Fruit fly (Drosophila melanogaster) whole organism, embryonic: ENCODE results near the gene CG6923.
A peak's percentile ranks its signal among the peaks of the same experiment; 100 is the strongest.

ENCODE experiments used
- ATbp ChIP-seq: fragments of 200-800 bp; sonication (Bioruptor generic); optimal IDR thresholded peaks from 2 replicates; lab custom pipeline; 2017; ENCODE audit warnings: missing biosample characterization, mild to moderate bottlenecking, missing genetic modification characterization, missing genetic modification reagents
- Bgb ChIP-seq: fragments of 200-800 bp; sonication (Bioruptor generic); IDR thresholded peaks from 2 replicates; pipeline ENCODE4 v1.3.6; 2022; ENCODE audit warnings: missing biosample characterization, missing genetic modification characterization; ENCODE audit not compliant: partially characterized antibody
- CG10366 ChIP-seq: fragments of 200-800 bp; sonication (Bioruptor generic); IDR thresholded peaks from 2 replicates; pipeline ENCODE4 v1.3.6; 2022; ENCODE audit warnings: missing biosample characterization, missing genetic modification characterization
- CG10565 ChIP-seq: fragments of 200-800 bp; sonication (Bioruptor generic); optimal IDR thresholded peaks from 3 replicates; lab custom pipeline; 2016; ENCODE audit warnings: missing biosample characterization, mild to moderate bottlenecking, missing genetic modification characterization
- CG12071 ChIP-seq: fragments of 200-800 bp; sonication (Bioruptor generic); optimal IDR thresholded peaks from 3 replicates; lab custom pipeline; 2018; ENCODE audit warnings: missing biosample characterization, mild to moderate bottlenecking, missing genetic modification characterization
- CG13894 ChIP-seq: fragments of 200-800 bp; sonication (Bioruptor generic); optimal IDR thresholded peaks from 3 replicates; lab custom pipeline; 2018; ENCODE audit warnings: missing biosample characterization, mild to moderate bottlenecking, missing genetic modification characterization, moderate library complexity
- CG15269 ChIP-seq: fragments of 200-800 bp; sonication (Bioruptor generic); optimal IDR thresholded peaks from 2 replicates; lab custom pipeline; 2018; ENCODE audit warnings: missing biosample characterization, mild to moderate bottlenecking, missing genetic modification characterization, moderate library complexity
- CG15514 ChIP-seq: fragments of 200-800 bp; sonication (Bioruptor generic); optimal IDR thresholded peaks from 3 replicates; lab custom pipeline; 2017; ENCODE audit warnings: missing biosample characterization, missing genetic modification characterization, mild to moderate bottlenecking, moderate library complexity, missing genetic modification reagents
- CG16863 ChIP-seq: fragments of 200-800 bp; sonication (Bioruptor generic); optimal IDR thresholded peaks from 3 replicates; lab custom pipeline; 2016; ENCODE audit warnings: missing biosample characterization, missing genetic modification characterization
- CG18764 ChIP-seq: fragments of 200-800 bp; sonication (Bioruptor generic); optimal IDR thresholded peaks from 3 replicates; lab custom pipeline; 2016; ENCODE audit warnings: missing biosample characterization, missing genetic modification characterization
- CG2129 ChIP-seq: fragments of 200-800 bp; sonication (Bioruptor generic); IDR thresholded peaks from 2 replicates; pipeline ENCODE4 v1.3.6; 2022; ENCODE audit warnings: missing biosample characterization, missing genetic modification characterization; ENCODE audit not compliant: partially characterized antibody
- CG2712 ChIP-seq: fragments of 200-800 bp; optimal IDR thresholded peaks from 3 replicates; lab custom pipeline; 2019; ENCODE audit warnings: missing biosample characterization, mild to moderate bottlenecking, missing genetic modification characterization, moderate library complexity
- CG2875 ChIP-seq: fragments of 200-800 bp; sonication (Bioruptor generic); optimal IDR thresholded peaks from 2 replicates; lab custom pipeline; 2017; ENCODE audit warnings: missing biosample characterization, mild to moderate bottlenecking, missing genetic modification characterization, missing genetic modification reagents
- CG30020 ChIP-seq: fragments of 200-800 bp; optimal IDR thresholded peaks from 2 replicates; lab custom pipeline; 2019; ENCODE audit warnings: missing biosample characterization, mild to moderate bottlenecking, missing genetic modification characterization, moderate library complexity
- CG31365 ChIP-seq: fragments of 200-800 bp; sonication (Bioruptor generic); optimal IDR thresholded peaks from 2 replicates; lab custom pipeline; 2018; ENCODE audit warnings: missing biosample characterization, mild to moderate bottlenecking, missing genetic modification characterization
- CG3407 ChIP-seq: fragments of 200-800 bp; sonication (Bioruptor generic); optimal IDR thresholded peaks from 2 replicates; lab custom pipeline; 2018; ENCODE audit warnings: missing biosample characterization, mild to moderate bottlenecking, missing genetic modification characterization
- CG34376 ChIP-seq: fragments of 200-800 bp; sonication (Bioruptor generic); optimal IDR thresholded peaks from 2 replicates; lab custom pipeline; 2018; ENCODE audit warnings: missing biosample characterization, mild to moderate bottlenecking, missing genetic modification characterization
- CG4282 ChIP-seq: fragments of 200-800 bp; sonication (Bioruptor generic); optimal IDR thresholded peaks from 2 replicates; lab custom pipeline; 2016; ENCODE audit warnings: missing biosample characterization, missing genetic modification characterization
- CG4617 ChIP-seq: fragments of 200-800 bp; sonication (Bioruptor generic); optimal IDR thresholded peaks from 3 replicates; lab custom pipeline; 2016; ENCODE audit warnings: missing biosample characterization, missing genetic modification characterization, borderline replicate concordance
- CG4707 ChIP-seq: fragments of 200-800 bp; sonication (Bioruptor generic); optimal IDR thresholded peaks from 2 replicates; lab custom pipeline; 2018; ENCODE audit warnings: missing biosample characterization, mild to moderate bottlenecking, missing genetic modification characterization, moderate library complexity
- CG4820 ChIP-seq: fragments of 200-800 bp; sonication (Bioruptor generic); optimal IDR thresholded peaks from 3 replicates; lab custom pipeline; 2016; ENCODE audit warnings: missing biosample characterization, missing genetic modification characterization
- CG4854 ChIP-seq: fragments of 200-800 bp; sonication (Bioruptor generic); optimal IDR thresholded peaks from 2 replicates; lab custom pipeline; 2016; ENCODE audit warnings: missing biosample characterization, missing genetic modification characterization, inconsistent platforms
- CG7372 ChIP-seq: fragments of 200-800 bp; sonication (Bioruptor generic); IDR thresholded peaks from 2 replicates; pipeline ENCODE4 v1.3.6; 2022; ENCODE audit warnings: missing biosample characterization, missing genetic modification characterization
- CG7928 ChIP-seq: fragments of 200-800 bp; sonication (Bioruptor generic); optimal IDR thresholded peaks from 2 replicates; lab custom pipeline; 2017; ENCODE audit warnings: missing biosample characterization, mild to moderate bottlenecking, missing genetic modification characterization
- CG9215 ChIP-seq: fragments of 200-800 bp; sonication (Bioruptor generic); IDR thresholded peaks from 2 replicates; pipeline ENCODE4 v1.3.6; 2022; ENCODE audit warnings: missing biosample characterization, missing genetic modification characterization
- CTCF ChIP-seq: fragments of 200-800 bp; sonication (Bioruptor generic); optimal IDR thresholded peaks from 2 replicates; lab custom pipeline; 2017; ENCODE audit warnings: missing biosample characterization, mild to moderate bottlenecking, missing genetic modification characterization, moderate library complexity
- Camta ChIP-seq: fragments of 200-800 bp; sonication (Bioruptor generic); optimal IDR thresholded peaks from 2 replicates; lab custom pipeline; 2016; ENCODE audit warnings: missing biosample characterization, missing genetic modification characterization
- CkIIα-i1 ChIP-seq: fragments of 200-800 bp; sonication (Bioruptor generic); IDR thresholded peaks from 2 replicates; pipeline ENCODE4 v1.3.6; 2022; ENCODE audit warnings: missing biosample characterization, missing genetic modification characterization
- Dfd ChIP-seq, 2 experiments: fragments of >200 bp; optimal IDR thresholded peaks; 2 replicates each; lab custom pipeline; 2017; ENCODE audit warnings: missing biosample characterization in 2 of 2, missing genetic modification characterization in 2 of 2
- Dref ChIP-seq: fragments of 200-800 bp; sonication (Bioruptor generic); IDR thresholded peaks from 2 replicates; pipeline ENCODE4 v1.3.6; 2022; ENCODE audit warnings: missing biosample characterization, missing genetic modification characterization
- Fer3 ChIP-seq: fragments of 200-800 bp; sonication (Bioruptor generic); optimal IDR thresholded peaks from 2 replicates; lab custom pipeline; 2018; ENCODE audit warnings: missing biosample characterization, mild to moderate bottlenecking, missing genetic modification characterization, moderate library complexity
- Hmx ChIP-seq: fragments of 200-800 bp; sonication (Bioruptor generic); optimal IDR thresholded peaks from 2 replicates; lab custom pipeline; 2016; ENCODE audit warnings: missing biosample characterization, missing genetic modification characterization
- NFAT ChIP-seq: fragments of 200-800 bp; sonication (Bioruptor generic); IDR thresholded peaks from 2 replicates; pipeline ENCODE4 v1.3.6; 2022; ENCODE audit warnings: missing biosample characterization, missing genetic modification characterization
- NK7.1 ChIP-seq: fragments of 200-800 bp; sonication (Bioruptor generic); optimal IDR thresholded peaks from 3 replicates; lab custom pipeline; 2016; ENCODE audit warnings: missing biosample characterization, missing genetic modification characterization
- Pdp1 ChIP-seq, 2 experiments: fragments of 200-800 bp; sonication (Bioruptor generic); optimal IDR thresholded peaks; 3 replicates each; lab custom pipeline; 2016; ENCODE audit warnings: missing biosample characterization in 2 of 2, missing genetic modification characterization in 2 of 2, mild to moderate bottlenecking in 1 of 2, moderate library complexity in 1 of 2
- Sin3A ChIP-seq: fragments of >200 bp; optimal IDR thresholded peaks from 2 replicates; lab custom pipeline; 2018
- YL-1 ChIP-seq: fragments of 200-800 bp; sonication (Bioruptor generic); optimal IDR thresholded peaks from 3 replicates; lab custom pipeline; 2017; ENCODE audit warnings: missing biosample characterization, mild to moderate bottlenecking, missing genetic modification characterization
- cas ChIP-seq: fragments of 200-800 bp; sonication (Bioruptor generic); IDR thresholded peaks from 2 replicates; pipeline ENCODE4 v1.3.6; 2022; ENCODE audit warnings: missing biosample characterization, missing genetic modification characterization
- chinmo ChIP-seq: fragments of 200-800 bp; sonication (Bioruptor generic); IDR thresholded peaks from 4 replicates; pipeline ENCODE4 v1.3.6; 2022; ENCODE audit warnings: missing biosample characterization, missing genetic modification characterization; ENCODE audit not compliant: partially characterized antibody
- crc ChIP-seq: fragments of 200-800 bp; sonication (Bioruptor generic); optimal IDR thresholded peaks from 2 replicates; lab custom pipeline; 2016; ENCODE audit warnings: missing biosample characterization, missing genetic modification characterization
- croc ChIP-seq: fragments of 200-800 bp; sonication (Bioruptor generic); conservative IDR thresholded peaks from 3 replicates; pipeline ENCODE4 v1.3.6; 2022; ENCODE audit warnings: missing biosample characterization, missing genetic modification characterization
- dimm ChIP-seq: fragments of 200-800 bp; sonication (Bioruptor generic); IDR thresholded peaks from 2 replicates; pipeline ENCODE4 v1.3.6; 2022; ENCODE audit warnings: missing biosample characterization, missing genetic modification characterization
- disco-r ChIP-seq: fragments of 200-800 bp; sonication (Bioruptor generic); optimal IDR thresholded peaks from 2 replicates; lab custom pipeline; 2016; ENCODE audit warnings: missing biosample characterization, missing genetic modification characterization
- gsb ChIP-seq: fragments of 200-800 bp; sonication (Bioruptor generic); IDR thresholded peaks from 2 replicates; pipeline ENCODE4 v1.3.6; 2022; ENCODE audit warnings: missing biosample characterization, missing genetic modification characterization
- her ChIP-seq: fragments of 200-800 bp; sonication (Bioruptor generic); optimal IDR thresholded peaks from 2 replicates; lab custom pipeline; 2016; ENCODE audit warnings: missing biosample characterization, missing genetic modification characterization
- ken ChIP-seq: fragments of 200-800 bp; sonication (Bioruptor generic); IDR thresholded peaks from 3 replicates; pipeline ENCODE4 v1.3.6; 2022; ENCODE audit warnings: missing biosample characterization, missing genetic modification characterization
- lmd ChIP-seq: fragments of 200-800 bp; sonication (Bioruptor generic); IDR thresholded peaks from 2 replicates; pipeline ENCODE4 v1.3.6; 2022; ENCODE audit warnings: missing biosample characterization, missing genetic modification characterization
- oc ChIP-seq: fragments of 200-800 bp; sonication (Bioruptor generic); optimal IDR thresholded peaks from 2 replicates; lab custom pipeline; 2018; ENCODE audit warnings: missing biosample characterization, mild to moderate bottlenecking, missing genetic modification characterization, moderate library complexity
- pnt ChIP-seq: fragments of 200-800 bp; sonication (Bioruptor generic); optimal IDR thresholded peaks from 3 replicates; lab custom pipeline; 2016; ENCODE audit warnings: missing biosample characterization, missing genetic modification characterization
- stc ChIP-seq: fragments of 200-800 bp; sonication (Bioruptor generic); IDR thresholded peaks from 2 replicates; pipeline ENCODE4 v1.3.6; 2022; ENCODE audit warnings: missing biosample characterization, missing genetic modification characterization
- wdn ChIP-seq: fragments of 200-800 bp; sonication (Bioruptor generic); IDR thresholded peaks from 2 replicates; pipeline ENCODE4 v1.3.6; 2022; ENCODE audit warnings: missing biosample characterization, missing genetic modification characterization

The CG6923 gene

dm6 chr3R:11779357-11780018, 29.7 kb upstream of the CG6923 start (continued):
- TF ChIP-seq disco-r (peak; percentile 33), CG12071 (GFP tag; lab: Kevin White, UChicago) (no peak), chinmo (GFP tag; lab: Robert Waterston, UW) (0 out of 4 replicates have a peak, but pooled peaks have one; percentile 22), lmd (GFP tag; lab: Robert Waterston, UW) (peak; percentile 67; the same call in 1 of the 2 replicates), croc (GFP tag; lab: Robert Waterston, UW) (peak; percentile 86), CG2712 (tag; lab: Kevin White, UChicago) (peak; percentile 94), dimm (GFP tag; lab: Robert Waterston, UW) (no peak), YL-1 (GFP tag; lab: Kevin White, UChicago) (no peak), CG2875 (GFP tag; lab: Kevin White, UChicago) (peak; percentile 67), CG4282 (GFP tag; lab: Kevin White, UChicago) (no peak), CG15269 (tag; lab: Kevin White, UChicago) (peak; percentile 47), Fer3 (tag; lab: Kevin White, UChicago) (no peak), CG2129 (GFP tag; lab: Robert Waterston, UW) (no peak), crc (GFP tag; lab: Kevin White, UChicago) (peak; percentile 33), CG7928 (no peak), wdn (0 out of 2 replicates have a peak, but pooled peaks have one; percentile 23), oc (peak; percentile 74), CG4820 (GFP tag; lab: Kevin White, UChicago) (peak; percentile 75), CkIIα-i1 (GFP tag; lab: Robert Waterston, UW) (no peak), her (no peak), pnt (peak; percentile 61), CG4617 (GFP tag; lab: Kevin White, UChicago) (peak; percentile 37), CG3407 (GFP tag; lab: Kevin White, UChicago) (peak; percentile 71), CG10366 (GFP tag; lab: Robert Waterston, UW) (peak; percentile 59), CG31365 (no peak), CG4707 (GFP tag; lab: Kevin White, UChicago) (peak; percentile 55), CG34376 (GFP tag; lab: Kevin White, UChicago) (no peak), Bgb (GFP tag; lab: Robert Waterston, UW) (no peak), Dref (no peak), CTCF (GFP tag; lab: Kevin White, UChicago) (no peak), gsb (no peak), NFAT (GFP tag; lab: Robert Waterston, UW) (no peak), cas (no peak), CG18764 (GFP tag; lab: Kevin White, UChicago) (peak; percentile 60), Sin3A (no peak), CG13894 (tag; lab: Kevin White, UChicago) (no peak), CG30020 (tag; lab: Kevin White, UChicago) (peak; percentile 10), CG15514 (GFP tag; lab: Kevin White, UChicago) (no peak), CG9215 (no peak), Pdp1 (GFP tag; optimal IDR thresholded peaks at IDR 0.05; lab: Kevin White, UChicago) (peak; percentile 65 to 74), stc (GFP tag; lab: Robert Waterston, UW) (peak; percentile 22; the same call in 1 of the 2 replicates), CG7372 (GFP tag; lab: Robert Waterston, UW) (peak; percentile 43; the same call in 1 of the 2 replicates), Camta (GFP tag; lab: Kevin White, UChicago) (peak; percentile 68), CG10565 (GFP tag; lab: Kevin White, UChicago) (peak; percentile 29), Hmx (GFP tag; lab: Kevin White, UChicago) (peak; percentile 37), CG16863 (GFP tag; lab: Kevin White, UChicago) (peak; percentile 59), ken (peak; percentile 48; the same call in 1 of the 3 replicates), NK7.1 (GFP tag; lab: Kevin White, UChicago) (no peak), CG4854 (GFP tag; lab: Kevin White, UChicago) (peak; percentile 53), ATbp (GFP tag; lab: Kevin White, UChicago) (peak; percentile 69), Dfd (GFP tag; optimal IDR thresholded peaks at IDR 0.05; lab: Kevin White, UChicago) (no peak)
